Worm (Caenorhabditis elegans): ENCODE data around the gene T12G3.4.

- no peak for TF ChIP-seq him-1 (tag; optimal IDR thresholded peaks at IDR 0.05)
- peak; percentile 45 for TF ChIP-seq W03F9.2 (tag; optimal IDR thresholded peaks at IDR 0.05)
- no peak for TF ChIP-seq dao-5 (tag; optimal IDR thresholded peaks at IDR 0.05)
Observed at ce11 chrIV:12051049-12051792, 3.2 kb downstream of the T12G3.4 start, which contains the start of the genes bre-5 and spt-5.

Measured in whole organism, L4/young adult.